Fruit fly (Drosophila melanogaster) whole organism, embryonic: ENCODE measurements around the gene Rad60.

ENCODE experiments used
- CG10274 ChIP-seq: fragments of 200-800 bp; sonication (Bioruptor generic); optimal IDR thresholded peaks from 3 replicates; lab custom pipeline; 2017; ENCODE audit warnings: missing biosample characterization, mild to moderate bottlenecking, missing genetic modification characterization
- CG11093 ChIP-seq: fragments of 200-800 bp; sonication (Bioruptor generic); IDR thresholded peaks from 3 replicates; pipeline ENCODE4 v1.3.6; 2022; ENCODE audit warnings: missing biosample characterization, missing genetic modification characterization
- CG12219 ChIP-seq: fragments of 200-800 bp; sonication (Bioruptor generic); optimal IDR thresholded peaks from 3 replicates; lab custom pipeline; 2018; ENCODE audit warnings: missing biosample characterization, mild to moderate bottlenecking, missing genetic modification characterization
- CG13424 ChIP-seq: fragments of 200-800 bp; sonication (Bioruptor generic); optimal IDR thresholded peaks from 2 replicates; lab custom pipeline; 2019; ENCODE audit warnings: missing biosample characterization, mild to moderate bottlenecking, missing genetic modification characterization, moderate library complexity
- CG13894 ChIP-seq: fragments of 200-800 bp; sonication (Bioruptor generic); optimal IDR thresholded peaks from 3 replicates; lab custom pipeline; 2018; ENCODE audit warnings: missing biosample characterization, mild to moderate bottlenecking, missing genetic modification characterization, moderate library complexity
- CG14441 ChIP-seq: fragments of 200-800 bp; sonication (Bioruptor generic); IDR thresholded peaks from 2 replicates; pipeline ENCODE4 v1.3.6; 2022; ENCODE audit warnings: missing biosample characterization, missing genetic modification characterization
- CG14710 ChIP-seq: fragments of 200-800 bp; sonication (Bioruptor generic); optimal IDR thresholded peaks from 3 replicates; lab custom pipeline; 2019; ENCODE audit warnings: missing biosample characterization, mild to moderate bottlenecking, missing genetic modification characterization, moderate library complexity
- CG15269 ChIP-seq: fragments of 200-800 bp; sonication (Bioruptor generic); optimal IDR thresholded peaks from 2 replicates; lab custom pipeline; 2018; ENCODE audit warnings: missing biosample characterization, mild to moderate bottlenecking, missing genetic modification characterization, moderate library complexity
- CG16863 ChIP-seq: fragments of 200-800 bp; sonication (Bioruptor generic); optimal IDR thresholded peaks from 3 replicates; lab custom pipeline; 2016; ENCODE audit warnings: missing biosample characterization, missing genetic modification characterization
- CG17186 ChIP-seq: fragments of 200-800 bp; sonication (Bioruptor generic); optimal IDR thresholded peaks from 3 replicates; lab custom pipeline; 2017; ENCODE audit warnings: missing biosample characterization, missing genetic modification reagents, missing genetic modification characterization
- CG18011 ChIP-seq: fragments of 200-800 bp; sonication (Bioruptor generic); optimal IDR thresholded peaks from 2 replicates; lab custom pipeline; 2017; ENCODE audit warnings: missing biosample characterization, missing genetic modification characterization, mild to moderate bottlenecking, moderate library complexity, missing genotype
- CG2129 ChIP-seq: fragments of 200-800 bp; sonication (Bioruptor generic); IDR thresholded peaks from 2 replicates; pipeline ENCODE4 v1.3.6; 2022; ENCODE audit warnings: missing biosample characterization, missing genetic modification characterization; ENCODE audit not compliant: partially characterized antibody
- CG2199 ChIP-seq: fragments of 200-800 bp; sonication (Bioruptor generic); IDR thresholded peaks from 3 replicates; pipeline ENCODE4 v1.3.6; 2022; ENCODE audit warnings: missing biosample characterization, missing genetic modification characterization
- CG3847 ChIP-seq: fragments of 200-800 bp; sonication (Bioruptor generic); IDR thresholded peaks from 2 replicates; pipeline ENCODE4 v1.3.6; 2022; ENCODE audit warnings: missing biosample characterization, missing genetic modification characterization
- CG4617 ChIP-seq: fragments of 200-800 bp; sonication (Bioruptor generic); optimal IDR thresholded peaks from 3 replicates; lab custom pipeline; 2016; ENCODE audit warnings: missing biosample characterization, missing genetic modification characterization, borderline replicate concordance
- CG4854 ChIP-seq: fragments of 200-800 bp; sonication (Bioruptor generic); optimal IDR thresholded peaks from 2 replicates; lab custom pipeline; 2016; ENCODE audit warnings: missing biosample characterization, missing genetic modification characterization, inconsistent platforms
- CG5180 ChIP-seq: fragments of 200-800 bp; sonication (Bioruptor generic); optimal IDR thresholded peaks from 3 replicates; lab custom pipeline; 2017; ENCODE audit warnings: missing biosample characterization, missing genetic modification characterization, mild to moderate bottlenecking, moderate library complexity, missing genetic modification reagents
- CG7357 ChIP-seq: fragments of 200-800 bp; sonication (Bioruptor generic); IDR thresholded peaks from 3 replicates; pipeline ENCODE4 v1.3.6; 2022; ENCODE audit warnings: missing biosample characterization, missing genetic modification characterization
- CG8290 ChIP-seq, 3 experiments: fragments of 200-800 bp; sonication (Bioruptor generic); optimal IDR thresholded peaks; 2 replicates each; lab custom pipeline; 2016 to 2019; ENCODE audit warnings: missing biosample characterization in 3 of 3, missing genetic modification characterization in 3 of 3, mild to moderate bottlenecking in 2 of 3, moderate library complexity in 1 of 3
- CG8388 ChIP-seq: fragments of 200-800 bp; sonication (Bioruptor generic); optimal IDR thresholded peaks from 2 replicates; lab custom pipeline; 2019; ENCODE audit warnings: missing biosample characterization, mild to moderate bottlenecking, missing genetic modification characterization, moderate library complexity
- CG8924 ChIP-seq: fragments of 200-800 bp; optimal IDR thresholded peaks from 3 replicates; lab custom pipeline; 2019; ENCODE audit warnings: missing biosample characterization, mild to moderate bottlenecking, missing genetic modification characterization, moderate library complexity
- CG9437 ChIP-seq: fragments of 200-800 bp; sonication (Bioruptor generic); optimal IDR thresholded peaks from 2 replicates; lab custom pipeline; 2018; ENCODE audit warnings: missing biosample characterization, mild to moderate bottlenecking, missing genetic modification characterization
- CG9876 ChIP-seq: fragments of 200-800 bp; sonication (Bioruptor generic); optimal IDR thresholded peaks from 2 replicates; lab custom pipeline; 2016; ENCODE audit warnings: missing biosample characterization, missing genetic modification characterization
- CkIIα-i1 ChIP-seq: fragments of 200-800 bp; sonication (Bioruptor generic); IDR thresholded peaks from 2 replicates; pipeline ENCODE4 v1.3.6; 2022; ENCODE audit warnings: missing biosample characterization, missing genetic modification characterization
- CoRest ChIP-seq: fragments of 200-800 bp; sonication (Bioruptor generic); optimal IDR thresholded peaks from 3 replicates; lab custom pipeline; 2018; ENCODE audit warnings: missing biosample characterization, mild to moderate bottlenecking, missing genetic modification characterization, moderate library complexity
- Dad ChIP-seq: fragments of 200-800 bp; sonication (Bioruptor generic); optimal IDR thresholded peaks from 3 replicates; lab custom pipeline; 2016; ENCODE audit warnings: missing biosample characterization, missing genetic modification characterization
- Deaf1 ChIP-seq: fragments of 200-800 bp; optimal IDR thresholded peaks from 3 replicates; lab custom pipeline; 2019; ENCODE audit warnings: missing biosample characterization, mild to moderate bottlenecking, missing genetic modification characterization, moderate library complexity
- Dll ChIP-seq: fragments of 200-800 bp; sonication (Bioruptor generic); IDR thresholded peaks from 4 replicates; pipeline ENCODE4 v1.3.6; 2022; ENCODE audit warnings: missing biosample characterization, missing genetic modification characterization; ENCODE audit not compliant: partially characterized antibody
- Ets65A ChIP-seq: fragments of 200-800 bp; sonication (Bioruptor generic); peaks from one replicate; lab custom pipeline; 2016; ENCODE audit warnings: missing biosample characterization, missing genetic modification characterization
- H15 ChIP-seq: fragments of 200-800 bp; sonication (Bioruptor generic); IDR thresholded peaks from 3 replicates; pipeline ENCODE4 v1.3.6; 2022; ENCODE audit warnings: missing biosample characterization, missing genetic modification characterization
- HLH54F ChIP-seq: fragments of 200-800 bp; sonication (Bioruptor generic); optimal IDR thresholded peaks from 3 replicates; lab custom pipeline; 2016; ENCODE audit warnings: missing biosample characterization, missing genetic modification characterization
- Hr51 ChIP-seq, 2 experiments: fragments of 200-800 bp; sonication (Bioruptor generic); optimal IDR thresholded peaks; 2 replicates in 1 of 2; 3 replicates in 1 of 2; lab custom pipeline; 2016 to 2018; ENCODE audit warnings: missing biosample characterization in 2 of 2, missing genetic modification characterization in 2 of 2, mild to moderate bottlenecking in 1 of 2, moderate library complexity in 1 of 2
- Med ChIP-seq: fragments of 200-800 bp; sonication (Bioruptor generic); peaks from one replicate; lab custom pipeline; 2016; ENCODE audit warnings: missing biosample characterization, missing genetic modification characterization, mild to moderate bottlenecking, inconsistent platforms, moderate library complexity
- Poxn ChIP-seq: fragments of 200-800 bp; sonication (Bioruptor generic); IDR thresholded peaks from 2 replicates; pipeline ENCODE4 v1.3.6; 2022; ENCODE audit warnings: missing biosample characterization, missing genetic modification characterization
- Sox100B ChIP-seq: fragments of 200-800 bp; sonication (Bioruptor generic); optimal IDR thresholded peaks from 3 replicates; lab custom pipeline; 2018; ENCODE audit warnings: missing biosample characterization, mild to moderate bottlenecking, missing genetic modification characterization
- br ChIP-seq: fragments of >200 bp; optimal IDR thresholded peaks from 2 replicates; lab custom pipeline; 2017
- crc ChIP-seq: fragments of 200-800 bp; sonication (Bioruptor generic); optimal IDR thresholded peaks from 2 replicates; lab custom pipeline; 2016; ENCODE audit warnings: missing biosample characterization, missing genetic modification characterization
- croc ChIP-seq: fragments of 200-800 bp; sonication (Bioruptor generic); conservative IDR thresholded peaks from 3 replicates; pipeline ENCODE4 v1.3.6; 2022; ENCODE audit warnings: missing biosample characterization, missing genetic modification characterization
- en ChIP-seq: fragments of 200-800 bp; sonication (Bioruptor generic); optimal IDR thresholded peaks from 2 replicates; lab custom pipeline; 2016; ENCODE audit warnings: missing biosample characterization, missing genetic modification characterization
- fd96Cb ChIP-seq: fragments of 200-800 bp; sonication (Bioruptor generic); optimal IDR thresholded peaks from 2 replicates; lab custom pipeline; 2018; ENCODE audit warnings: missing biosample characterization, mild to moderate bottlenecking, missing genetic modification characterization, moderate library complexity
- klu ChIP-seq: fragments of 200-800 bp; sonication (Bioruptor generic); IDR thresholded peaks from 2 replicates; pipeline ENCODE4 v1.3.6; 2022; ENCODE audit warnings: missing biosample characterization, missing genetic modification characterization
- nerfin-2 ChIP-seq: fragments of 200-800 bp; sonication (Bioruptor generic); IDR thresholded peaks from 2 replicates; pipeline ENCODE4 v1.3.6; 2022; ENCODE audit warnings: missing biosample characterization, missing genetic modification characterization; ENCODE audit not compliant: partially characterized antibody
- onecut ChIP-seq: fragments of 200-800 bp; sonication (Bioruptor generic); IDR thresholded peaks from 2 replicates; pipeline ENCODE4 v1.3.6; 2022; ENCODE audit warnings: missing biosample characterization, missing genetic modification characterization
- pan ChIP-seq, 4 experiments: fragments of >200 bp in 3 of 4; fragments of 200-800 bp in 1 of 4; sonication (Bioruptor generic) in 1 of 4; optimal IDR thresholded peaks in 3 of 4; IDR thresholded peaks in 1 of 4; 2 replicates each; pipeline versions ENCODE4 v1.3.6 to Lab custom; 2017 to 2022; ENCODE audit warnings: missing biosample characterization in 2 of 4, missing genetic modification characterization in 2 of 4, mixed read lengths in 1 of 4
- ro ChIP-seq: fragments of 200-800 bp; sonication (Bioruptor generic); IDR thresholded peaks from 2 replicates; pipeline ENCODE4 v1.3.6; 2022; ENCODE audit warnings: missing biosample characterization, missing genetic modification characterization
- sima ChIP-seq: fragments of 200-800 bp; sonication (Bioruptor generic); optimal IDR thresholded peaks from 2 replicates; lab custom pipeline; 2016; ENCODE audit warnings: missing biosample characterization, missing genetic modification characterization
- ssp ChIP-seq: fragments of 200-800 bp; sonication (Bioruptor generic); IDR thresholded peaks from 2 replicates; pipeline ENCODE4 v1.3.6; 2022; ENCODE audit warnings: missing biosample characterization, missing genetic modification characterization
- tap ChIP-seq: fragments of 200-800 bp; optimal IDR thresholded peaks from 3 replicates; lab custom pipeline; 2019; ENCODE audit warnings: missing biosample characterization, mild to moderate bottlenecking, missing genetic modification characterization, moderate library complexity
- wdn ChIP-seq: fragments of 200-800 bp; sonication (Bioruptor generic); IDR thresholded peaks from 2 replicates; pipeline ENCODE4 v1.3.6; 2022; ENCODE audit warnings: missing biosample characterization, missing genetic modification characterization

The Rad60 gene

dm6 chr3R:23293066-23293777 is 41.9 kb upstream of the Rad60 start (continued):
- no peak for TF ChIP-seq nerfin-2 (GFP tag; lab: Robert Waterston, UW)
- TF ChIP-seq sima: no peak
- no peak for TF ChIP-seq ro (GFP tag; lab: Robert Waterston, UW)
- TF ChIP-seq CG8924: peak; percentile 31
- TF ChIP-seq CG13424 (tag; lab: Kevin White, UChicago): peak; percentile 32
- peak; percentile 55 for TF ChIP-seq CG14441 (GFP tag; lab: Robert Waterston, UW)
- TF ChIP-seq Dad (GFP tag; lab: Kevin White, UChicago): no peak
- peak; percentile 40 for TF ChIP-seq CG12219
- no peak for TF ChIP-seq CG5180 (GFP tag; lab: Kevin White, UChicago)
- no peak for TF ChIP-seq br (lab: Kevin White, UChicago)
- no peak for TF ChIP-seq Poxn (GFP tag; lab: Robert Waterston, UW)
- 0 out of 2 replicates have a peak, but pooled peaks have one; percentile 29 for TF ChIP-seq klu (GFP tag; lab: Robert Waterston, UW)
- no peak for TF ChIP-seq CG2199 (GFP tag; lab: Robert Waterston, UW)
- TF ChIP-seq CG8388 (GFP tag; lab: Kevin White, UChicago): peak; percentile 72
- no peak for TF ChIP-seq wdn (GFP tag; lab: Robert Waterston, UW)
- peak; percentile 56; the same call in 2 of the 3 replicates for TF ChIP-seq H15 (GFP tag; lab: Robert Waterston, UW)
- no peak for TF ChIP-seq CG15269 (tag; lab: Kevin White, UChicago)
- peak; percentile 62 for TF ChIP-seq Ets65A (GFP tag; lab: Kevin White, UChicago)
- peak; percentile 38 for TF ChIP-seq ssp
- peak; percentile 0 for TF ChIP-seq tap (tag; lab: Kevin White, UChicago)
- TF ChIP-seq CG13894 (tag; lab: Kevin White, UChicago): no peak
- no peak for TF ChIP-seq CG16863 (GFP tag; lab: Kevin White, UChicago)
- no peak for TF ChIP-seq HLH54F (GFP tag; lab: Kevin White, UChicago)
- no peak for TF ChIP-seq CG10274 (GFP tag; lab: Kevin White, UChicago)
- no peak for TF ChIP-seq pan (optimal IDR thresholded peaks at IDR 0.05; lab: Kevin White, UChicago)
- peak in 1 of 2 experiments; percentile 66 for TF ChIP-seq pan (GFP tag; optimal IDR thresholded peaks at IDR 0.05 in 1 of 2, IDR thresholded peaks at IDR 0.05 in 1 of 2)
- TF ChIP-seq CG3847 (GFP tag; lab: Robert Waterston, UW): peak; percentile 38
- no peak for TF ChIP-seq Hr51 (GFP tag; optimal IDR thresholded peaks at IDR 0.05; lab: Kevin White, UChicago)
- no peak for TF ChIP-seq CG9437 (GFP tag; lab: Kevin White, UChicago)
- TF ChIP-seq CG18011 (GFP tag; lab: Kevin White, UChicago): no peak
- TF ChIP-seq Deaf1: peak; percentile 95
- TF ChIP-seq CG8290 (GFP tag; optimal IDR thresholded peaks at IDR 0.05; lab: Kevin White, UChicago): peak; percentile 22
- no peak for TF ChIP-seq CG8290 (tag; optimal IDR thresholded peaks at IDR 0.05; lab: Kevin White, UChicago)
- TF ChIP-seq CG14710 (tag; lab: Kevin White, UChicago): peak; percentile 39
- TF ChIP-seq crc (GFP tag; lab: Kevin White, UChicago): no peak
- TF ChIP-seq CG9876 (GFP tag; lab: Kevin White, UChicago): no peak
- TF ChIP-seq en: no peak
- TF ChIP-seq CG11093: no peak
- peak; percentile 35 for TF ChIP-seq Med (GFP tag; lab: Kevin White, UChicago)
- peak; percentile 49 for TF ChIP-seq fd96Cb (tag; lab: Kevin White, UChicago)
- TF ChIP-seq Sox100B: no peak
- TF ChIP-seq onecut: no peak
- TF ChIP-seq CG17186: no peak
- TF ChIP-seq croc (GFP tag; lab: Robert Waterston, UW): peak; percentile 45
- no peak for TF ChIP-seq CG4854
- TF ChIP-seq CG2129 (GFP tag; lab: Robert Waterston, UW): no peak
- peak; percentile 21 for TF ChIP-seq CoRest (tag; lab: Kevin White, UChicago)
- no peak for TF ChIP-seq CG4617 (GFP tag; lab: Kevin White, UChicago)
- TF ChIP-seq CG7357 (GFP tag; lab: Robert Waterston, UW): no peak
- TF ChIP-seq CkIIα-i1 (GFP tag; lab: Robert Waterston, UW): no peak
- peak; percentile 13; the same call in 1 of the 4 replicates for TF ChIP-seq Dll (GFP tag; lab: Robert Waterston, UW)
